Fruit fly (Drosophila melanogaster) whole organism, embryonic: ENCODE measurements around the gene CG32625.

Experiments
- B-H1 ChIP-seq: fragments of 200-800 bp; sonication (Bioruptor generic); IDR thresholded peaks from 3 replicates; pipeline ENCODE4 v1.3.6; 2022; ENCODE audit warnings: missing biosample characterization, missing genetic modification characterization
- B-H2 ChIP-seq: fragments of 200-800 bp; sonication (Bioruptor generic); optimal IDR thresholded peaks from 2 replicates; lab custom pipeline; 2018; ENCODE audit warnings: missing biosample characterization, mild to moderate bottlenecking, missing genetic modification characterization
- CG1024 ChIP-seq: fragments of 200-800 bp; sonication (Bioruptor generic); IDR thresholded peaks from 2 replicates; pipeline ENCODE4 v1.3.6; 2022; ENCODE audit warnings: missing biosample characterization, missing genetic modification characterization
- CG10321 ChIP-seq: fragments of 200-800 bp; sonication (Bioruptor generic); IDR thresholded peaks from 2 replicates; pipeline ENCODE4 v1.3.6; 2022; ENCODE audit warnings: missing biosample characterization, missing genetic modification characterization
- CG10654 ChIP-seq: fragments of 200-800 bp; sonication (Bioruptor generic); optimal IDR thresholded peaks from 2 replicates; lab custom pipeline; 2016; ENCODE audit warnings: missing biosample characterization, missing genetic modification characterization
- CG12391 ChIP-seq: fragments of 200-800 bp; sonication (Bioruptor generic); optimal IDR thresholded peaks from 3 replicates; lab custom pipeline; 2018; ENCODE audit warnings: missing biosample characterization, mild to moderate bottlenecking, missing genetic modification characterization, moderate library complexity
- CG12659 ChIP-seq: fragments of 200-800 bp; sonication (Bioruptor generic); optimal IDR thresholded peaks from 3 replicates; lab custom pipeline; 2017; ENCODE audit warnings: mild to moderate bottlenecking, missing biosample characterization, missing genetic modification reagents, missing genetic modification characterization
- CG13287 ChIP-seq: fragments of 200-800 bp; sonication (Bioruptor generic); IDR thresholded peaks from 2 replicates; pipeline ENCODE4 v1.3.6; 2022; ENCODE audit warnings: missing biosample characterization, missing genetic modification characterization; ENCODE audit not compliant: partially characterized antibody
- CG1529 ChIP-seq: fragments of 200-800 bp; sonication (Bioruptor generic); optimal IDR thresholded peaks from 3 replicates; lab custom pipeline; 2018; ENCODE audit warnings: missing biosample characterization, missing genetic modification characterization
- CG3847 ChIP-seq: fragments of 200-800 bp; sonication (Bioruptor generic); IDR thresholded peaks from 2 replicates; pipeline ENCODE4 v1.3.6; 2022; ENCODE audit warnings: missing biosample characterization, missing genetic modification characterization
- CG4360 ChIP-seq: fragments of 200-800 bp; sonication (Bioruptor generic); IDR thresholded peaks from 2 replicates; pipeline ENCODE4 v1.3.6; 2022; ENCODE audit warnings: missing biosample characterization, missing genetic modification characterization
- CG4730 ChIP-seq: fragments of 200-800 bp; sonication (Bioruptor generic); IDR thresholded peaks from 2 replicates; pipeline ENCODE4 v1.3.6; 2022; ENCODE audit warnings: missing biosample characterization, missing genetic modification characterization
- CG6175 ChIP-seq: fragments of 200-800 bp; sonication (Bioruptor generic); IDR thresholded peaks from 3 replicates; pipeline ENCODE4 v1.3.6; 2022; ENCODE audit warnings: missing biosample characterization, missing genetic modification characterization
- CG7786 ChIP-seq: fragments of 200-800 bp; sonication (Bioruptor generic); optimal IDR thresholded peaks from 2 replicates; lab custom pipeline; 2016; ENCODE audit warnings: missing biosample characterization, missing genetic modification characterization
- CG7928 ChIP-seq: fragments of 200-800 bp; sonication (Bioruptor generic); optimal IDR thresholded peaks from 2 replicates; lab custom pipeline; 2017; ENCODE audit warnings: missing biosample characterization, mild to moderate bottlenecking, missing genetic modification characterization
- CG8478 ChIP-seq: fragments of >200 bp; optimal IDR thresholded peaks from 2 replicates; lab custom pipeline; 2018
- CG8924 ChIP-seq: fragments of 200-800 bp; optimal IDR thresholded peaks from 3 replicates; lab custom pipeline; 2019; ENCODE audit warnings: missing biosample characterization, mild to moderate bottlenecking, missing genetic modification characterization, moderate library complexity
- CG9876 ChIP-seq: fragments of 200-800 bp; sonication (Bioruptor generic); optimal IDR thresholded peaks from 2 replicates; lab custom pipeline; 2016; ENCODE audit warnings: missing biosample characterization, missing genetic modification characterization
- CkIIα-i1 ChIP-seq: fragments of 200-800 bp; sonication (Bioruptor generic); IDR thresholded peaks from 2 replicates; pipeline ENCODE4 v1.3.6; 2022; ENCODE audit warnings: missing biosample characterization, missing genetic modification characterization
- D19A ChIP-seq: fragments of 200-800 bp; optimal IDR thresholded peaks from 3 replicates; lab custom pipeline; 2019; ENCODE audit warnings: missing biosample characterization, mild to moderate bottlenecking, missing genetic modification characterization, moderate library complexity
- Dfd ChIP-seq, 2 experiments: fragments of >200 bp; optimal IDR thresholded peaks; 2 replicates each; lab custom pipeline; 2017; ENCODE audit warnings: missing biosample characterization in 2 of 2, missing genetic modification characterization in 2 of 2
- HLH3B ChIP-seq: fragments of 200-800 bp; sonication (Bioruptor generic); IDR thresholded peaks from 2 replicates; pipeline ENCODE4 v1.3.6; 2022; ENCODE audit warnings: missing biosample characterization, missing genetic modification characterization
- MESR4 ChIP-seq: fragments of 200-800 bp; sonication (Bioruptor generic); optimal IDR thresholded peaks from 2 replicates; lab custom pipeline; 2018; ENCODE audit warnings: missing biosample characterization, mild to moderate bottlenecking, missing genetic modification characterization, moderate library complexity
- aop ChIP-seq: fragments of 200-800 bp; sonication (Bioruptor generic); IDR thresholded peaks from 2 replicates; pipeline ENCODE4 v1.3.6; 2022; ENCODE audit warnings: missing biosample characterization, missing genetic modification characterization
- bsh ChIP-seq, 2 experiments: fragments of 200-800 bp; sonication (Bioruptor generic); optimal IDR thresholded peaks; 2 replicates each; lab custom pipeline; 2017 to 2018; ENCODE audit warnings: mild to moderate bottlenecking in 2 of 2, missing biosample characterization in 2 of 2, missing genetic modification characterization in 2 of 2, moderate library complexity in 1 of 2
- cato ChIP-seq: fragments of 200-800 bp; sonication (Bioruptor generic); optimal IDR thresholded peaks from 2 replicates; lab custom pipeline; 2016; ENCODE audit warnings: missing biosample characterization, missing genetic modification characterization, borderline replicate concordance
- caup ChIP-seq: fragments of 200-800 bp; sonication (Bioruptor generic); optimal IDR thresholded peaks from 3 replicates; lab custom pipeline; 2017; ENCODE audit warnings: missing biosample characterization, mild to moderate bottlenecking, missing genetic modification characterization, moderate library complexity; ENCODE audit not compliant: severe bottlenecking
- chinmo ChIP-seq: fragments of 200-800 bp; sonication (Bioruptor generic); IDR thresholded peaks from 4 replicates; pipeline ENCODE4 v1.3.6; 2022; ENCODE audit warnings: missing biosample characterization, missing genetic modification characterization; ENCODE audit not compliant: partially characterized antibody
- cwo ChIP-seq: fragments of 200-800 bp; sonication (Bioruptor generic); optimal IDR thresholded peaks from 3 replicates; lab custom pipeline; 2017; ENCODE audit warnings: missing biosample characterization, missing genetic modification characterization, mild to moderate bottlenecking, moderate library complexity, missing genetic modification reagents
- dan ChIP-seq: fragments of 200-800 bp; sonication (Bioruptor generic); IDR thresholded peaks from 2 replicates; pipeline ENCODE4 v1.3.6; 2022; ENCODE audit warnings: missing biosample characterization, missing genetic modification characterization
- en ChIP-seq: fragments of 200-800 bp; sonication (Bioruptor generic); optimal IDR thresholded peaks from 2 replicates; lab custom pipeline; 2016; ENCODE audit warnings: missing biosample characterization, missing genetic modification characterization
- fd3F ChIP-seq: fragments of 200-800 bp; sonication (Bioruptor generic); optimal IDR thresholded peaks from 2 replicates; lab custom pipeline; 2018; ENCODE audit warnings: missing biosample characterization, mild to moderate bottlenecking, missing genetic modification characterization, moderate library complexity
- fd64A ChIP-seq: fragments of 200-800 bp; sonication (Bioruptor generic); optimal IDR thresholded peaks from 3 replicates; lab custom pipeline; 2018; ENCODE audit warnings: missing biosample characterization, mild to moderate bottlenecking, missing genetic modification characterization
- ftz-f1 ChIP-seq: fragments of 200-800 bp; sonication (Bioruptor generic); optimal IDR thresholded peaks from 2 replicates; lab custom pipeline; 2016; ENCODE audit warnings: missing biosample characterization, missing genetic modification characterization
- gem ChIP-seq: fragments of 200-800 bp; sonication (Bioruptor generic); optimal IDR thresholded peaks from 2 replicates; lab custom pipeline; 2019; ENCODE audit warnings: missing biosample characterization, mild to moderate bottlenecking, missing genetic modification characterization, moderate library complexity
- grn ChIP-seq: fragments of 200-800 bp; sonication (Bioruptor generic); optimal IDR thresholded peaks from 3 replicates; lab custom pipeline; 2017; ENCODE audit warnings: missing biosample characterization, missing genetic modification characterization
- gsb ChIP-seq: fragments of 200-800 bp; sonication (Bioruptor generic); IDR thresholded peaks from 2 replicates; pipeline ENCODE4 v1.3.6; 2022; ENCODE audit warnings: missing biosample characterization, missing genetic modification characterization
- ken ChIP-seq: fragments of 200-800 bp; sonication (Bioruptor generic); IDR thresholded peaks from 3 replicates; pipeline ENCODE4 v1.3.6; 2022; ENCODE audit warnings: missing biosample characterization, missing genetic modification characterization
- mirr ChIP-seq: fragments of 200-800 bp; sonication (Bioruptor generic); optimal IDR thresholded peaks from 3 replicates; lab custom pipeline; 2018; ENCODE audit warnings: missing biosample characterization, mild to moderate bottlenecking, missing genetic modification characterization
- nerfin-1 ChIP-seq: fragments of 200-800 bp; sonication (Bioruptor generic); optimal IDR thresholded peaks from 3 replicates; lab custom pipeline; 2019; ENCODE audit warnings: missing biosample characterization, mild to moderate bottlenecking, missing genetic modification characterization, moderate library complexity
- pfk ChIP-seq: fragments of 200-800 bp; sonication (Bioruptor generic); optimal IDR thresholded peaks from 2 replicates; lab custom pipeline; 2018; ENCODE audit warnings: missing biosample characterization, mild to moderate bottlenecking, missing genetic modification characterization, moderate library complexity
- pros ChIP-seq: fragments of 200-800 bp; sonication (Bioruptor generic); optimal IDR thresholded peaks from 3 replicates; lab custom pipeline; 2019; ENCODE audit warnings: missing biosample characterization, mild to moderate bottlenecking, missing genetic modification characterization, moderate library complexity
- ranshi ChIP-seq: fragments of 200-800 bp; sonication (Bioruptor generic); IDR thresholded peaks from 2 replicates; pipeline ENCODE4 v1.3.6; 2022; ENCODE audit warnings: missing biosample characterization, missing genetic modification characterization
- repo ChIP-seq: fragments of 200-800 bp; sonication (Bioruptor generic); optimal IDR thresholded peaks from 2 replicates; lab custom pipeline; 2016; ENCODE audit warnings: missing biosample characterization, missing genetic modification characterization
- row ChIP-seq: fragments of 200-800 bp; sonication (Bioruptor generic); IDR thresholded peaks from 3 replicates; pipeline ENCODE4 v1.3.6; 2022; ENCODE audit warnings: missing biosample characterization, missing genetic modification characterization
- sens-2 ChIP-seq: fragments of 200-800 bp; sonication (Bioruptor generic); IDR thresholded peaks from 2 replicates; pipeline ENCODE4 v1.3.6; 2022; ENCODE audit warnings: missing biosample characterization, missing genetic modification characterization
- sob ChIP-seq: fragments of 200-800 bp; sonication (Bioruptor generic); IDR thresholded peaks from 2 replicates; pipeline ENCODE4 v1.3.6; 2022; ENCODE audit warnings: missing biosample characterization, missing genetic modification characterization
- tin ChIP-seq: fragments of 200-800 bp; sonication (Bioruptor generic); optimal IDR thresholded peaks from 3 replicates; lab custom pipeline; 2016; ENCODE audit warnings: missing biosample characterization, missing genetic modification characterization
- twi ChIP-seq: fragments of 200-800 bp; optimal IDR thresholded peaks from 2 replicates; lab custom pipeline; 2019; ENCODE audit warnings: missing biosample characterization, mild to moderate bottlenecking, missing genetic modification characterization, moderate library complexity
- usp ChIP-seq: fragments of >200 bp; optimal IDR thresholded peaks from 2 replicates; lab custom pipeline; 2017; ENCODE audit warnings: missing biosample characterization, missing genetic modification characterization
- zen ChIP-seq: fragments of 200-800 bp; sonication (Bioruptor generic); optimal IDR thresholded peaks from 3 replicates; lab custom pipeline; 2018; ENCODE audit warnings: missing biosample characterization, mild to moderate bottlenecking, missing genetic modification characterization, moderate library complexity

Gene CG32625

dm6 chrX:13756776-13757312 lies at the start of gene CG32625, which contains the start of gene Rtc1 (continued):
- TF ChIP-seq B-H2 (peak; percentile 70), CG10321 (GFP tag; lab: Robert Waterston, UW) (no peak), cato (GFP tag; lab: Kevin White, UChicago) (no peak), CG1024 (GFP tag; lab: Robert Waterston, UW) (peak; percentile 57), CG10654 (GFP tag; lab: Kevin White, UChicago) (peak; percentile 13), fd3F (GFP tag; lab: Kevin White, UChicago) (peak; percentile 14), D19A (tag; lab: Kevin White, UChicago) (peak; percentile 37), ken (GFP tag; lab: Robert Waterston, UW) (peak; percentile 62; the same call in 1 of the 3 replicates), ranshi (GFP tag; lab: Robert Waterston, UW) (0 out of 2 replicates have a peak, but pooled peaks have one; percentile 4), CG7786 (GFP tag; lab: Kevin White, UChicago) (no peak), repo (no peak), grn (GFP tag; lab: Kevin White, UChicago) (no peak), CkIIα-i1 (GFP tag; lab: Robert Waterston, UW) (no peak), Dfd (GFP tag; optimal IDR thresholded peaks at IDR 0.05; lab: Kevin White, UChicago) (no peak), CG13287 (peak; percentile 73), B-H1 (GFP tag; lab: Robert Waterston, UW) (no peak), ftz-f1 (GFP tag; lab: Kevin White, UChicago) (no peak), en (GFP tag; lab: Kevin White, UChicago) (no peak), sens-2 (GFP tag; lab: Robert Waterston, UW) (no peak), fd64A (GFP tag; lab: Kevin White, UChicago) (no peak), CG12391 (tag; lab: Kevin White, UChicago) (peak; percentile 75), CG3847 (GFP tag; lab: Robert Waterston, UW) (peak; percentile 70), pfk (GFP tag; lab: Kevin White, UChicago) (no peak), CG8478 (lab: Kevin White, UChicago) (no peak), row (peak; percentile 75), CG9876 (no peak), CG1529 (GFP tag; lab: Kevin White, UChicago) (no peak), HLH3B (GFP tag; lab: Robert Waterston, UW) (peak; percentile 27; the same call in 1 of the 2 replicates), CG8924 (peak; percentile 55), bsh (GFP tag; optimal IDR thresholded peaks at IDR 0.05; lab: Kevin White, UChicago) (peak in 1 of 2 experiments; percentile 49), CG4730 (0 out of 2 replicates have a peak, but pooled peaks have one; percentile 7), tin (GFP tag; lab: Kevin White, UChicago) (peak; percentile 52), MESR4 (GFP tag; lab: Kevin White, UChicago) (peak; percentile 29), mirr (GFP tag; lab: Kevin White, UChicago) (no peak), caup (GFP tag; lab: Kevin White, UChicago) (no peak), CG6175 (GFP tag; lab: Robert Waterston, UW) (no peak), usp (no peak), cwo (peak; percentile 81), CG7928 (GFP tag; lab: Kevin White, UChicago) (no peak), chinmo (GFP tag; lab: Robert Waterston, UW) (no peak), CG4360 (GFP tag; lab: Robert Waterston, UW) (peak; percentile 66), CG12659 (GFP tag; lab: Kevin White, UChicago) (peak; percentile 66), twi (tag; lab: Kevin White, UChicago) (no peak), pros (no peak), dan (GFP tag; lab: Robert Waterston, UW) (no peak), zen (peak; percentile 24), gem (tag; lab: Kevin White, UChicago) (peak; percentile 74), sob (GFP tag; lab: Robert Waterston, UW) (peak; percentile 61; the same call in 1 of the 2 replicates), aop (GFP tag; lab: Robert Waterston, UW) (no peak), gsb (GFP tag; lab: Robert Waterston, UW) (no peak), nerfin-1 (tag; lab: Kevin White, UChicago) (peak; percentile 16)
